Worm (Caenorhabditis elegans) whole organism, L3 larva: ENCODE data around the gene mccc-1.

Experiments used
- R02D3.7 ChIP-seq: fragments of 150-350 bp; optimal IDR thresholded peaks from 2 replicates; lab custom pipeline; 2014; ENCODE audit warnings: missing biosample characterization, missing genetic modification characterization
- ZK546.5 ChIP-seq: sonication (generic microtip); optimal IDR thresholded peaks from 2 replicates; lab custom pipeline; 2017; ENCODE audit warnings: missing biosample characterization, missing genetic modification characterization
- aly-2 ChIP-seq: fragments of 150-350 bp; optimal IDR thresholded peaks from 2 replicates; lab custom pipeline; 2014; ENCODE audit warnings: missing biosample characterization, missing genetic modification characterization
- ama-1 ChIP-seq: fragments of 150-350 bp; optimal IDR thresholded peaks from 2 replicates; lab custom pipeline; 2018
- ceh-16 ChIP-seq: sonication (generic microtip); optimal IDR thresholded peaks from 2 replicates; lab custom pipeline; 2017; ENCODE audit warnings: missing biosample characterization, missing genetic modification characterization
- ceh-28 ChIP-seq: fragments of 150-350 bp; optimal IDR thresholded peaks from 2 replicates; lab custom pipeline; 2014; ENCODE audit warnings: missing biosample characterization, missing genetic modification reagents, missing genetic modification characterization
- ceh-82 ChIP-seq: fragments of 150-350 bp; optimal IDR thresholded peaks from 2 replicates; lab custom pipeline; 2014; ENCODE audit warnings: missing biosample characterization, missing genetic modification characterization
- daf-12 ChIP-seq: fragments of 150-350 bp; optimal IDR thresholded peaks from 2 replicates; lab custom pipeline; 2014; ENCODE audit warnings: missing biosample characterization, missing genetic modification reagents, missing genetic modification characterization
- egl-27 ChIP-seq: sonication (generic microtip); optimal IDR thresholded peaks from 4 replicates; lab custom pipeline; 2017; ENCODE audit warnings: missing biosample characterization, missing genetic modification reagents, missing genetic modification characterization
- egl-5 ChIP-seq: fragments of 150-350 bp; optimal IDR thresholded peaks from 2 replicates; lab custom pipeline; 2017; ENCODE audit warnings: missing biosample characterization, missing genetic modification reagents, missing genetic modification characterization, inconsistent platforms
- elt-1 ChIP-seq: fragments of 150-350 bp; optimal IDR thresholded peaks from 2 replicates; lab custom pipeline; 2014; ENCODE audit warnings: missing biosample characterization, missing genetic modification characterization
- elt-2 ChIP-seq: sonication (generic microtip); optimal IDR thresholded peaks from 2 replicates; lab custom pipeline; 2016; ENCODE audit warnings: missing genetic modification reagents, mild to moderate bottlenecking, missing genetic modification characterization, missing compliant biosample characterization
- elt-3 ChIP-seq, 3 experiments: fragments of 150-350 bp in 1 of 3; sonication (generic microtip) in 2 of 3; optimal IDR thresholded peaks; 2 replicates in 2 of 3; 4 replicates in 1 of 3; lab custom pipeline; 2014 to 2017; ENCODE audit warnings: missing biosample characterization in 3 of 3, missing genetic modification characterization in 3 of 3
- eor-1 ChIP-seq, 2 experiments: fragments of 150-350 bp; optimal IDR thresholded peaks; 2 replicates each; lab custom pipeline; 2014 to 2018; ENCODE audit warnings: missing biosample characterization in 2 of 2, missing genetic modification characterization in 2 of 2
- fkh-10 ChIP-seq: sonication (generic microtip); optimal IDR thresholded peaks from 2 replicates; lab custom pipeline; 2017; ENCODE audit warnings: missing biosample characterization, missing genetic modification reagents, missing genetic modification characterization
- fkh-2 ChIP-seq: fragments of 150-350 bp; optimal IDR thresholded peaks from 2 replicates; lab custom pipeline; 2014; ENCODE audit warnings: missing biosample characterization, missing genetic modification reagents, missing genetic modification characterization
- fos-1 ChIP-seq: fragments of 150-350 bp; optimal IDR thresholded peaks from 2 replicates; lab custom pipeline; 2014; ENCODE audit warnings: missing biosample characterization, missing genetic modification characterization
- hmg-11 ChIP-seq: sonication (generic microtip); optimal IDR thresholded peaks from 2 replicates; lab custom pipeline; 2016; ENCODE audit warnings: missing genetic modification characterization, missing compliant biosample characterization
- jun-1 ChIP-seq: fragments of 150-350 bp; optimal IDR thresholded peaks from 2 replicates; lab custom pipeline; 2014; ENCODE audit warnings: missing biosample characterization, missing genetic modification reagents, missing genetic modification characterization
- lin-15B ChIP-seq: fragments of 150-350 bp; optimal IDR thresholded peaks from 2 replicates; lab custom pipeline; 2014; ENCODE audit warnings: missing biosample characterization, missing genetic modification characterization
- lsy-12 ChIP-seq: sonication (generic microtip); optimal IDR thresholded peaks from 2 replicates; lab custom pipeline; 2016; ENCODE audit warnings: mild to moderate bottlenecking, missing genetic modification characterization, missing compliant biosample characterization
- mdl-1 ChIP-seq: fragments of 150-350 bp; optimal IDR thresholded peaks from 2 replicates; lab custom pipeline; 2014; ENCODE audit warnings: missing biosample characterization, missing genetic modification characterization
- mml-1 ChIP-seq: fragments of 150-350 bp; sonication (generic microtip); optimal IDR thresholded peaks from 3 replicates; lab custom pipeline; 2014; ENCODE audit warnings: missing biosample characterization, missing genetic modification characterization
- nfya-1 ChIP-seq: sonication (generic microtip); optimal IDR thresholded peaks from 2 replicates; lab custom pipeline; 2017; ENCODE audit warnings: missing genetic modification characterization, mild to moderate bottlenecking, missing compliant biosample characterization, antibody characterized with exemption, moderate library complexity; ENCODE audit not compliant: insufficient read depth
- nhr-12 ChIP-seq: fragments of 150-350 bp; optimal IDR thresholded peaks from 2 replicates; lab custom pipeline; 2014; ENCODE audit warnings: missing biosample characterization, missing genetic modification characterization
- nhr-23 ChIP-seq: fragments of 150-350 bp; optimal IDR thresholded peaks from 2 replicates; lab custom pipeline; 2014; ENCODE audit warnings: missing biosample characterization, missing genetic modification reagents, missing genetic modification characterization
- nhr-237 ChIP-seq: fragments of 150-350 bp; optimal IDR thresholded peaks from 2 replicates; lab custom pipeline; 2014; ENCODE audit warnings: missing biosample characterization, missing genetic modification characterization
- nhr-25 ChIP-seq: sonication (generic microtip); optimal IDR thresholded peaks from 2 replicates; lab custom pipeline; 2017; ENCODE audit warnings: missing biosample characterization, missing genetic modification characterization
- nhr-43 ChIP-seq: sonication (generic microtip); optimal IDR thresholded peaks from 2 replicates; lab custom pipeline; 2016; ENCODE audit warnings: mild to moderate bottlenecking, missing genetic modification characterization, missing compliant biosample characterization; ENCODE audit not compliant: poor library complexity, severe bottlenecking
- nhr-67 ChIP-seq: fragments of 150-350 bp; optimal IDR thresholded peaks from 2 replicates; lab custom pipeline; 2014; ENCODE audit warnings: missing biosample characterization, missing genetic modification characterization
- nhr-76 ChIP-seq: fragments of 150-350 bp; sonication (generic microtip); optimal IDR thresholded peaks from 5 replicates; lab custom pipeline; 2014; ENCODE audit warnings: missing biosample characterization, missing genetic modification characterization
- pha-4 ChIP-seq: fragments of 150-350 bp; optimal IDR thresholded peaks from 2 replicates; lab custom pipeline; 2014; ENCODE audit warnings: missing biosample characterization, missing genetic modification reagents, missing genetic modification characterization
- pqm-1 ChIP-seq: fragments of 150-350 bp; optimal IDR thresholded peaks from 2 replicates; lab custom pipeline; 2017; ENCODE audit warnings: missing biosample characterization, missing genetic modification characterization, inconsistent platforms
- sea-2 ChIP-seq: fragments of 150-350 bp; sonication (generic microtip); optimal IDR thresholded peaks from 4 replicates; lab custom pipeline; 2014; ENCODE audit warnings: missing biosample characterization, missing genetic modification reagents, missing genetic modification characterization
- skn-1 ChIP-seq: fragments of 150-350 bp; optimal IDR thresholded peaks from 2 replicates; lab custom pipeline; 2014; ENCODE audit warnings: missing biosample characterization, missing genetic modification characterization
- snpc-4 ChIP-seq: fragments of 150-350 bp; optimal IDR thresholded peaks from 2 replicates; lab custom pipeline; 2014; ENCODE audit warnings: missing biosample characterization, missing genetic modification characterization
- tbx-2 ChIP-seq: sonication (generic microtip); optimal IDR thresholded peaks from 2 replicates; lab custom pipeline; 2016; ENCODE audit warnings: mild to moderate bottlenecking, missing genetic modification characterization, missing compliant biosample characterization
- unc-39 ChIP-seq: sonication (generic microtip); optimal IDR thresholded peaks from 4 replicates; lab custom pipeline; 2017; ENCODE audit warnings: missing biosample characterization, missing genetic modification characterization
- unc-62 ChIP-seq: fragments of 150-350 bp; sonication (generic microtip); optimal IDR thresholded peaks from 4 replicates; lab custom pipeline; 2014; ENCODE audit warnings: missing biosample characterization, missing genetic modification reagents, missing genetic modification characterization
- zag-1 ChIP-seq: fragments of 150-350 bp; optimal IDR thresholded peaks from 2 replicates; lab custom pipeline; 2014; ENCODE audit warnings: missing biosample characterization, missing genetic modification characterization
- ztf-11 ChIP-seq: fragments of 150-350 bp; optimal IDR thresholded peaks from 2 replicates; lab custom pipeline; 2014; ENCODE audit warnings: missing biosample characterization, missing genetic modification characterization
- ztf-4 ChIP-seq: fragments of 150-350 bp; optimal IDR thresholded peaks from 2 replicates; lab custom pipeline; 2014; ENCODE audit warnings: missing biosample characterization, missing genetic modification characterization

The mccc-1 gene

ce11 chrIV:9863817-9864216, 20.6 kb upstream of the mccc-1 start, which contains the start of gene K07F5.16:
Gene K07F5.16, plus strand, starts transcription at chrIV:9864117.
- no peak for TF ChIP-seq ceh-82
- no peak for TF ChIP-seq daf-12 (tag; lab: Kevin White, UChicago)
- TF ChIP-seq sea-2 = no peak
- TF ChIP-seq egl-5 (tag; lab: Kevin White, UChicago) = no peak
- no peak for TF ChIP-seq ceh-16
- no peak for TF ChIP-seq eor-1 (tag; optimal IDR thresholded peaks at IDR 0.05; lab: Kevin White, UChicago)
- no peak for TF ChIP-seq nhr-67 (tag; lab: Kevin White, UChicago)
- no peak for TF ChIP-seq egl-27 (tag; lab: Kevin White, UChicago)
- no peak for TF ChIP-seq pha-4 (tag; lab: Kevin White, UChicago)

DNA sequence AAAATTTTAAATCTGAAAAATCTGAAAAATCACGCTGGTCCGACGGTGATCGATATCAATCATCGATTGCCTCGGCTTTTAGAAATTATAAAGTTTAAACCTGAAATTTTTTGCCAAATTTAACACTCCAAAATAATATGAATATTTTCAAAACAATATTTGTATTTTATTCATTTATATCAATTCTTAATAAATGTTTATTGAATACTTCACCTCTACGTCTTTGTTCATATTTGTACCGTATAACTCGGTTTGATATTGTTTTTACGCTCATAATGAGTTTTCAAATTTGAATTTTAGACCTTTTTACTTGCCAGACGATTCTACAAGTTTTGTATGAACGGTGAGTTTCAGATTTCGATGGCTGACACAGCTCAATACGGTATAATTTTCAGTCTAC, 19.6 kb upstream of the mccc-1 start, which contains the start of the genes K07F5.15 and K07F5.22:
Gene K07F5.15 (plus strand): TSS at position 301 of the 400 bp plus-strand sequence.
Gene K07F5.22 (plus strand): TSS at position 301 of the 400 bp plus-strand sequence.
- TF ChIP-seq ztf-11 (tag; lab: Kevin White, UChicago) (no peak), elt-1 (tag; lab: Kevin White, UChicago) (no peak), jun-1 (tag; lab: Kevin White, UChicago) (no peak), ama-1 (lab: Kevin White, UChicago) (no peak), lin-15B (tag; lab: Kevin White, UChicago) (no peak), unc-62 (GFP tag; lab: Kevin White, UChicago) (no peak), egl-27 (tag; lab: Kevin White, UChicago) (no peak), R02D3.7 (tag; lab: Kevin White, UChicago) (no peak), fos-1 (tag; lab: Kevin White, UChicago) (no peak), pqm-1 (no peak)

ce11 chrIV:9866865-9867264, 17.5 kb upstream of the mccc-1 start:
- TF ChIP-seq fkh-2 (tag; lab: Kevin White, UChicago) (no peak), snpc-4 (tag; lab: Kevin White, UChicago) (no peak), ztf-4 (no peak), daf-12 (tag; lab: Kevin White, UChicago) (no peak), nhr-23 (no peak), ZK546.5 (tag; lab: Kevin White, UChicago) (no peak), egl-27 (tag; lab: Kevin White, UChicago) (no peak), ztf-11 (tag; lab: Kevin White, UChicago) (no peak), unc-39 (tag; lab: Kevin White, UChicago) (no peak), ceh-16 (no peak), ceh-28 (no peak)
- TF ChIP-seq, all 47 proteins: peak for 0

DNA sequence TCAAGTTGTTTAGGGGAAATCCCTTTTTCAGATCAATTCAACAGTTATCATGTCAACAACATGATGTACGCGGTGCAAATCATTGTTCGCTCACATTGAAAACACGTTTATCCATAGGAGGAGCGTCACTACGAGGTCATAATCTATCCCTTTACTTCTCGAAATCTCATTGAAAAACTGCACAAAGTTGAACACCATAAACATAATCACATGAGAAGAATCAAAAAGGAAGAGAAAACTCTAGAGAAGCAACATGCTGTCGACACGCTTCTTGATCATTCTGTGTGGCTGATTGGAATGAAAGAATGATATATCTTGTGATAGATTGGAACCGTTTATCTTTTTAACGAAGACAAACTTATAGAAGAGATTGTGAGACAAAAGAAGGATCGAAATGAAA, 16.5 kb upstream of the mccc-1 start:
- no peak for TF ChIP-seq ceh-82
- no peak for TF ChIP-seq sea-2
- TF ChIP-seq jun-1 (tag; lab: Kevin White, UChicago) = no peak
- no peak for TF ChIP-seq ceh-16
- peak; percentile 93 for TF ChIP-seq nhr-25 (tag; lab: Kevin White, UChicago)
- no peak for TF ChIP-seq elt-2 (tag; lab: Kevin White, UChicago)
- TF ChIP-seq snpc-4 (tag; lab: Kevin White, UChicago) = no peak
- TF ChIP-seq egl-5 (tag; lab: Kevin White, UChicago) = no peak
- TF ChIP-seq aly-2 (tag; lab: Kevin White, UChicago) = no peak
- no peak for TF ChIP-seq nhr-237 (tag; lab: Kevin White, UChicago)
- TF ChIP-seq fkh-10 (GFP tag; lab: Kevin White, UChicago) = no peak
- peak; percentile 77 for TF ChIP-seq ztf-4
- TF ChIP-seq elt-3 (tag; optimal IDR thresholded peaks at IDR 0.05; lab: Kevin White, UChicago) = peak in 2 of 3 experiments; percentile 40 to 50
- TF ChIP-seq ceh-28 = peak; percentile 48
- peak; percentile 99 for TF ChIP-seq nhr-43
- TF ChIP-seq nhr-76 (tag; lab: Kevin White, UChicago) = no peak
- TF ChIP-seq lsy-12 (tag; lab: Kevin White, UChicago) = peak; percentile 30
- TF ChIP-seq mml-1 (tag; lab: Kevin White, UChicago) = no peak
- no peak for TF ChIP-seq hmg-11 (tag; lab: Kevin White, UChicago)
- peak; percentile 99 for TF ChIP-seq nhr-23
- peak; percentile 35 for TF ChIP-seq mdl-1 (tag; lab: Kevin White, UChicago)
- TF ChIP-seq tbx-2 (tag; lab: Kevin White, UChicago) = peak; percentile 57
- peak; percentile 29 for TF ChIP-seq nfya-1
- no peak for TF ChIP-seq zag-1 (tag; lab: Kevin White, UChicago)
- no peak for TF ChIP-seq nhr-12 (tag; lab: Kevin White, UChicago)
- TF ChIP-seq unc-62 (GFP tag; lab: Kevin White, UChicago) = peak; percentile 3
- no peak for TF ChIP-seq daf-12 (tag; lab: Kevin White, UChicago)
- TF ChIP-seq skn-1 (tag; lab: Kevin White, UChicago) = no peak
